Fruit fly (Drosophila melanogaster) whole organism, embryonic: ENCODE data around the gene CG9286.
A peak's percentile ranks its signal among the peaks of the same experiment; 100 is the strongest.

Experiments used
- Blimp-1 ChIP-seq: fragments of 200-800 bp; sonication (Bioruptor generic); optimal IDR thresholded peaks from 3 replicates; lab custom pipeline; 2018; ENCODE audit warnings: missing biosample characterization, missing genetic modification characterization, mild to moderate bottlenecking, moderate library complexity, missing genetic modification reagents
- CG10209 ChIP-seq: fragments of 200-800 bp; sonication (Bioruptor generic); optimal IDR thresholded peaks from 3 replicates; lab custom pipeline; 2017; ENCODE audit warnings: missing biosample characterization, mild to moderate bottlenecking, missing genetic modification characterization, missing genetic modification reagents
- CG11504 ChIP-seq: fragments of 200-800 bp; sonication (Bioruptor generic); optimal IDR thresholded peaks from 3 replicates; lab custom pipeline; 2019; ENCODE audit warnings: missing biosample characterization, mild to moderate bottlenecking, missing genetic modification characterization, moderate library complexity
- CG15269 ChIP-seq: fragments of 200-800 bp; sonication (Bioruptor generic); optimal IDR thresholded peaks from 2 replicates; lab custom pipeline; 2018; ENCODE audit warnings: missing biosample characterization, mild to moderate bottlenecking, missing genetic modification characterization, moderate library complexity
- CG17385 ChIP-seq: fragments of 200-800 bp; sonication (Bioruptor generic); optimal IDR thresholded peaks from 3 replicates; lab custom pipeline; 2018; ENCODE audit warnings: missing biosample characterization, mild to moderate bottlenecking, missing genetic modification characterization
- CG18619 ChIP-seq: fragments of 200-800 bp; sonication (Bioruptor generic); optimal IDR thresholded peaks from 3 replicates; lab custom pipeline; 2017; ENCODE audit warnings: missing biosample characterization, mild to moderate bottlenecking, missing genetic modification characterization
- CG2678 ChIP-seq: fragments of 200-800 bp; sonication (Bioruptor generic); optimal IDR thresholded peaks from 3 replicates; lab custom pipeline; 2019; ENCODE audit warnings: missing biosample characterization, mild to moderate bottlenecking, missing genetic modification characterization, moderate library complexity
- CG30020 ChIP-seq: fragments of 200-800 bp; optimal IDR thresholded peaks from 2 replicates; lab custom pipeline; 2019; ENCODE audit warnings: missing biosample characterization, mild to moderate bottlenecking, missing genetic modification characterization, moderate library complexity
- CG3281 ChIP-seq: fragments of 200-800 bp; sonication (Bioruptor generic); optimal IDR thresholded peaks from 3 replicates; lab custom pipeline; 2017; ENCODE audit warnings: missing biosample characterization, mild to moderate bottlenecking, missing genetic modification characterization
- CG33557 ChIP-seq: fragments of 200-800 bp; sonication (Bioruptor generic); optimal IDR thresholded peaks from 2 replicates; lab custom pipeline; 2019; ENCODE audit warnings: missing biosample characterization, mild to moderate bottlenecking, missing genetic modification characterization, moderate library complexity
- CG4360 ChIP-seq: fragments of 200-800 bp; sonication (Bioruptor generic); IDR thresholded peaks from 2 replicates; pipeline ENCODE4 v1.3.6; 2022; ENCODE audit warnings: missing biosample characterization, missing genetic modification characterization
- CG6813 ChIP-seq: fragments of 200-800 bp; sonication (Bioruptor generic); optimal IDR thresholded peaks from 2 replicates; lab custom pipeline; 2017; ENCODE audit warnings: missing biosample characterization, missing genetic modification characterization, mild to moderate bottlenecking, moderate library complexity, missing genetic modification reagents
- CG7271 ChIP-seq: fragments of 200-800 bp; sonication (Bioruptor generic); optimal IDR thresholded peaks from 2 replicates; lab custom pipeline; 2018; ENCODE audit warnings: missing biosample characterization, mild to moderate bottlenecking, missing genetic modification characterization, moderate library complexity
- CG8359 ChIP-seq: fragments of 200-800 bp; sonication (Bioruptor generic); optimal IDR thresholded peaks from 2 replicates; lab custom pipeline; 2017; ENCODE audit warnings: missing biosample characterization, mild to moderate bottlenecking, missing genetic modification characterization, borderline replicate concordance
- Ets65A ChIP-seq: fragments of 200-800 bp; sonication (Bioruptor generic); peaks from one replicate; lab custom pipeline; 2016; ENCODE audit warnings: missing biosample characterization, missing genetic modification characterization
- Hand ChIP-seq: fragments of 200-800 bp; sonication (Bioruptor generic); optimal IDR thresholded peaks from 2 replicates; lab custom pipeline; 2017; ENCODE audit warnings: mild to moderate bottlenecking, missing biosample characterization, missing genetic modification reagents, missing genetic modification characterization
- Hr3 ChIP-seq: fragments of 200-800 bp; sonication (Bioruptor generic); optimal IDR thresholded peaks from 3 replicates; lab custom pipeline; 2016; ENCODE audit warnings: missing biosample characterization, missing genetic modification characterization
- Meics ChIP-seq: fragments of 200-800 bp; sonication (Bioruptor generic); optimal IDR thresholded peaks from 2 replicates; lab custom pipeline; 2017; ENCODE audit warnings: missing biosample characterization, mild to moderate bottlenecking, missing genetic modification characterization
- Six4 ChIP-seq: fragments of 200-800 bp; sonication (Bioruptor generic); optimal IDR thresholded peaks from 2 replicates; lab custom pipeline; 2016; ENCODE audit warnings: missing biosample characterization, missing genetic modification characterization
- Sox102F ChIP-seq: fragments of 200-800 bp; sonication (Bioruptor generic); optimal IDR thresholded peaks from 2 replicates; lab custom pipeline; 2018; ENCODE audit warnings: missing biosample characterization, mild to moderate bottlenecking, missing genetic modification characterization, moderate library complexity
- Taf1 ChIP-seq: fragments of 200-800 bp; sonication (Bioruptor generic); IDR thresholded peaks from 2 replicates; pipeline ENCODE4 v1.3.6; 2022; ENCODE audit warnings: missing biosample characterization, missing genetic modification characterization
- abd-A ChIP-seq: fragments of 200-800 bp; sonication (Bioruptor generic); optimal IDR thresholded peaks from 3 replicates; lab custom pipeline; 2019; ENCODE audit warnings: missing biosample characterization, mild to moderate bottlenecking, missing genetic modification characterization, moderate library complexity
- ac ChIP-seq: fragments of 200-800 bp; sonication (Bioruptor generic); optimal IDR thresholded peaks from 3 replicates; lab custom pipeline; 2017; ENCODE audit warnings: missing biosample characterization, mild to moderate bottlenecking, missing genetic modification characterization
- ato ChIP-seq: fragments of 200-800 bp; sonication (Bioruptor generic); IDR thresholded peaks from 2 replicates; pipeline ENCODE4 v1.3.6; 2022; ENCODE audit warnings: missing biosample characterization, missing genetic modification characterization; ENCODE audit not compliant: partially characterized antibody
- bsh ChIP-seq, 2 experiments: fragments of 200-800 bp; sonication (Bioruptor generic); optimal IDR thresholded peaks; 2 replicates each; lab custom pipeline; 2017 to 2018; ENCODE audit warnings: mild to moderate bottlenecking in 2 of 2, missing biosample characterization in 2 of 2, missing genetic modification characterization in 2 of 2, moderate library complexity in 1 of 2
- cad ChIP-seq: fragments of >200 bp; optimal IDR thresholded peaks from 2 replicates; lab custom pipeline; 2017; ENCODE audit warnings: missing biosample characterization, missing genetic modification characterization
- chif ChIP-seq, 2 experiments: fragments of 200-800 bp; sonication (Bioruptor generic); optimal IDR thresholded peaks; 3 replicates each; lab custom pipeline; 2016; ENCODE audit warnings: missing biosample characterization in 2 of 2, missing genetic modification characterization in 2 of 2
- chinmo ChIP-seq: fragments of 200-800 bp; sonication (Bioruptor generic); IDR thresholded peaks from 4 replicates; pipeline ENCODE4 v1.3.6; 2022; ENCODE audit warnings: missing biosample characterization, missing genetic modification characterization; ENCODE audit not compliant: partially characterized antibody
- crol ChIP-seq: fragments of 200-800 bp; sonication (Bioruptor generic); IDR thresholded peaks from 2 replicates; pipeline ENCODE4 v1.3.6; 2022; ENCODE audit warnings: missing biosample characterization, missing genetic modification characterization
- dmrt99B ChIP-seq: fragments of 200-800 bp; sonication (Bioruptor generic); optimal IDR thresholded peaks from 2 replicates; lab custom pipeline; 2018; ENCODE audit warnings: missing biosample characterization, mild to moderate bottlenecking, missing genetic modification characterization, moderate library complexity
- fd102C ChIP-seq: fragments of 200-800 bp; sonication (Bioruptor generic); optimal IDR thresholded peaks from 2 replicates; lab custom pipeline; 2018; ENCODE audit warnings: missing biosample characterization, mild to moderate bottlenecking, missing genetic modification characterization, moderate library complexity
- fd96Cb ChIP-seq: fragments of 200-800 bp; sonication (Bioruptor generic); optimal IDR thresholded peaks from 2 replicates; lab custom pipeline; 2018; ENCODE audit warnings: missing biosample characterization, mild to moderate bottlenecking, missing genetic modification characterization, moderate library complexity
- gem ChIP-seq: fragments of 200-800 bp; sonication (Bioruptor generic); optimal IDR thresholded peaks from 2 replicates; lab custom pipeline; 2019; ENCODE audit warnings: missing biosample characterization, mild to moderate bottlenecking, missing genetic modification characterization, moderate library complexity
- gsb ChIP-seq: fragments of 200-800 bp; sonication (Bioruptor generic); IDR thresholded peaks from 2 replicates; pipeline ENCODE4 v1.3.6; 2022; ENCODE audit warnings: missing biosample characterization, missing genetic modification characterization
- ken ChIP-seq: fragments of 200-800 bp; sonication (Bioruptor generic); IDR thresholded peaks from 3 replicates; pipeline ENCODE4 v1.3.6; 2022; ENCODE audit warnings: missing biosample characterization, missing genetic modification characterization
- klu ChIP-seq: fragments of 200-800 bp; sonication (Bioruptor generic); IDR thresholded peaks from 2 replicates; pipeline ENCODE4 v1.3.6; 2022; ENCODE audit warnings: missing biosample characterization, missing genetic modification characterization
- lola ChIP-seq, 3 experiments: fragments of >200 bp in 2 of 3; fragments of 200-800 bp in 1 of 3; sonication (Bioruptor generic) in 1 of 3; optimal IDR thresholded peaks; 2 replicates each; lab custom pipeline; 2017 to 2019; ENCODE audit warnings: missing biosample characterization in 3 of 3, missing genetic modification characterization in 3 of 3, mild to moderate bottlenecking in 1 of 3, moderate library complexity in 1 of 3
- nau ChIP-seq: fragments of 200-800 bp; sonication (Bioruptor generic); optimal IDR thresholded peaks from 3 replicates; lab custom pipeline; 2017; ENCODE audit warnings: missing biosample characterization, mild to moderate bottlenecking, missing genetic modification characterization, missing genetic modification reagents
- nmo ChIP-seq: fragments of 200-800 bp; sonication (Bioruptor generic); optimal IDR thresholded peaks from 2 replicates; lab custom pipeline; 2018; ENCODE audit warnings: missing biosample characterization, mild to moderate bottlenecking, missing genetic modification characterization, moderate library complexity
- org-1 ChIP-seq: fragments of 200-800 bp; sonication (Bioruptor generic); optimal IDR thresholded peaks from 2 replicates; lab custom pipeline; 2017; ENCODE audit warnings: missing biosample characterization, missing genetic modification characterization
- phol ChIP-seq: fragments of 200-800 bp; sonication (Bioruptor generic); optimal IDR thresholded peaks from 3 replicates; lab custom pipeline; 2018; ENCODE audit warnings: missing biosample characterization, mild to moderate bottlenecking, missing genetic modification characterization, moderate library complexity
- row ChIP-seq: fragments of 200-800 bp; sonication (Bioruptor generic); IDR thresholded peaks from 3 replicates; pipeline ENCODE4 v1.3.6; 2022; ENCODE audit warnings: missing biosample characterization, missing genetic modification characterization
- slbo ChIP-seq: fragments of 200-800 bp; sonication (Bioruptor generic); IDR thresholded peaks from 2 replicates; pipeline ENCODE4 v1.3.6; 2022; ENCODE audit warnings: missing biosample characterization, missing genetic modification characterization
- sqz ChIP-seq: fragments of 200-800 bp; sonication (Bioruptor generic); optimal IDR thresholded peaks from 3 replicates; lab custom pipeline; 2018; ENCODE audit warnings: missing biosample characterization, mild to moderate bottlenecking, missing genetic modification characterization
- trem ChIP-seq: fragments of 200-800 bp; optimal IDR thresholded peaks from 3 replicates; lab custom pipeline; 2019; ENCODE audit warnings: missing biosample characterization, mild to moderate bottlenecking, missing genetic modification characterization, moderate library complexity
- unpg ChIP-seq: fragments of 200-800 bp; sonication (Bioruptor generic); optimal IDR thresholded peaks from 3 replicates; lab custom pipeline; 2018; ENCODE audit warnings: missing biosample characterization, mild to moderate bottlenecking, missing genetic modification characterization, moderate library complexity
- vvl ChIP-seq: fragments of 200-800 bp; sonication (Bioruptor generic); IDR thresholded peaks from 2 replicates; pipeline ENCODE4 v1.3.6; 2022; ENCODE audit warnings: missing biosample characterization, missing genetic modification characterization

CG9286 gene

DNA sequence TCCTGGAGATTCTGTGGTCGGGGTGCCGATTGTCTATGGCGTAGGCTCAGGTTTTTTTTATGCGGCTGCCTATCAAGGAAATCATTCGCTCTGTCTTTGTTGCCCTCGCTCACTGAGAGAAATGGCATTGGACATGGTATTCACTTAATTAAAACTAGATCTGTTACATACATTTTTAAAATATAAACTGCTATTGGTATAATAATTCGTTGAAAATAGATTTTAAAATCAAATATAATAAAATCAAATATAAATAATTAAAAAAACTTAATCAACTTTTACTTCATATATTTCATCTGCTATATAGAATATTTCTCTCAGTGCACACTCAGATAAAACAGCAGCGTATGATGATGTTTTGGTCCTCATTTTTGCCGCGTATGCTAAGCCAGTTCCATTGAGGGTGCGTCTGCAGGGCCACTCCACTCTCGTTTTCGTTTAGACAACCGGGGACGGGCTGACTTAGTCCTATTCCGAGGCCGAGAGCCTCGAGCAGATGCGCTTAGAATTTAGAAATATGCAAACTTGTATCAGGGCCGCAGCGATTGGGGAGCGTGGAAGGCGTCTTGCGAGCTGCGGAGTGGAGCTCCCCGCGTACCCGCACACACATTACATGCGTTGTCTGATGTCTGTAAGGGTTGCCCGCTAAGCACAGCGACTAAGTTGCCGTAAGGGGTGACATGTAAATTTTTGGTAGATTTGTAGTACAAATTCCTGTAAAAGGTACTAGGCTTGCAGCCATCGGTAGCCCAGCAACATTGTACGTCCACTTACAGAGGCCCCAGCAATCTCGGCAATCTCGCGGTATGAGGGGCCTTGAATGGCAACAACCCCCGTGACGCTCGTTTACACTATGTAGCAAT lies 19.0 kb downstream of the CG9286 start (continued):
- TF ChIP-seq chinmo (GFP tag; lab: Robert Waterston, UW) = 0 out of 4 replicates have a peak, but pooled peaks have one; percentile 34
- no peak for TF ChIP-seq chif (GFP tag; optimal IDR thresholded peaks at IDR 0.05; lab: Kevin White, UChicago)
- no peak for TF ChIP-seq ken (GFP tag; lab: Robert Waterston, UW)
- TF ChIP-seq gem = peak; percentile 77
- peak in 1 of 2 experiments; percentile 39 for TF ChIP-seq bsh (GFP tag; optimal IDR thresholded peaks at IDR 0.05; lab: Kevin White, UChicago)
- TF ChIP-seq CG30020 (tag; lab: Kevin White, UChicago) = no peak
- TF ChIP-seq nmo (GFP tag; lab: Kevin White, UChicago) = peak; percentile 37
- TF ChIP-seq row (GFP tag; lab: Robert Waterston, UW) = peak; percentile 63
- TF ChIP-seq dmrt99B = peak; percentile 49
- peak; percentile 31 for TF ChIP-seq Sox102F (GFP tag; lab: Kevin White, UChicago)
- TF ChIP-seq CG10209 (GFP tag; lab: Kevin White, UChicago) = peak; percentile 45
- TF ChIP-seq CG18619 (GFP tag; lab: Kevin White, UChicago) = peak; percentile 18
- no peak for TF ChIP-seq nau (GFP tag; lab: Kevin White, UChicago)
- TF ChIP-seq gsb = no peak
- peak; percentile 25 for TF ChIP-seq CG17385 (GFP tag; lab: Kevin White, UChicago)
- peak; percentile 31 for TF ChIP-seq org-1 (GFP tag; lab: Kevin White, UChicago)
- TF ChIP-seq CG11504 (tag; lab: Kevin White, UChicago) = peak; percentile 64
- TF ChIP-seq CG6813 (GFP tag; lab: Kevin White, UChicago) = peak; percentile 55
- TF ChIP-seq unpg (GFP tag; lab: Kevin White, UChicago) = peak; percentile 60
- TF ChIP-seq fd96Cb = peak; percentile 34
- TF ChIP-seq ato (GFP tag; lab: Robert Waterston, UW) = no peak
- TF ChIP-seq phol (tag; lab: Kevin White, UChicago) = peak; percentile 54
- TF ChIP-seq ac = peak; percentile 18
- peak; percentile 23 for TF ChIP-seq Six4 (GFP tag; lab: Kevin White, UChicago)
- TF ChIP-seq CG15269 (tag; lab: Kevin White, UChicago) = peak; percentile 41
- TF ChIP-seq Taf1 (GFP tag; lab: Robert Waterston, UW) = no peak
- TF ChIP-seq sqz = peak; percentile 76
- TF ChIP-seq abd-A (tag; lab: Kevin White, UChicago) = peak; percentile 96
- peak; percentile 66 for TF ChIP-seq CG2678 (tag; lab: Kevin White, UChicago)
- peak; percentile 12 for TF ChIP-seq CG7271 (tag; lab: Kevin White, UChicago)
- TF ChIP-seq CG33557 (GFP tag; lab: Kevin White, UChicago) = peak; percentile 12
- peak; percentile 9 for TF ChIP-seq CG8359 (GFP tag; lab: Kevin White, UChicago)
- TF ChIP-seq slbo (GFP tag; lab: Robert Waterston, UW) = peak; percentile 29; the same call in 1 of the 2 replicates
- peak; percentile 30 for TF ChIP-seq Meics
- no peak for TF ChIP-seq cad (GFP tag; lab: Kevin White, UChicago)
- TF ChIP-seq CG4360 (GFP tag; lab: Robert Waterston, UW) = no peak
- peak; percentile 2 for TF ChIP-seq fd102C (GFP tag; lab: Kevin White, UChicago)
- TF ChIP-seq vvl (GFP tag; lab: Robert Waterston, UW) = peak; percentile 23; the same call in 1 of the 2 replicates
- peak; percentile 67 for TF ChIP-seq Ets65A (GFP tag; lab: Kevin White, UChicago)
- TF ChIP-seq crol (GFP tag; lab: Robert Waterston, UW) = peak; percentile 76
- peak; percentile 43 for TF ChIP-seq trem (tag; lab: Kevin White, UChicago)
- TF ChIP-seq Hr3 (GFP tag; lab: Kevin White, UChicago) = peak; percentile 19
- TF ChIP-seq lola (GFP tag; optimal IDR thresholded peaks at IDR 0.05; lab: Kevin White, UChicago) = peak in 1 of 3 experiments; percentile 63
- peak; percentile 4 for TF ChIP-seq CG3281
- peak; percentile 50 for TF ChIP-seq Blimp-1 (GFP tag; lab: Kevin White, UChicago)
- no peak for TF ChIP-seq klu
- TF ChIP-seq Hand (GFP tag; lab: Kevin White, UChicago) = peak; percentile 31
